Worm (Caenorhabditis elegans): ENCODE results near the gene F19B2.6.

DNA sequence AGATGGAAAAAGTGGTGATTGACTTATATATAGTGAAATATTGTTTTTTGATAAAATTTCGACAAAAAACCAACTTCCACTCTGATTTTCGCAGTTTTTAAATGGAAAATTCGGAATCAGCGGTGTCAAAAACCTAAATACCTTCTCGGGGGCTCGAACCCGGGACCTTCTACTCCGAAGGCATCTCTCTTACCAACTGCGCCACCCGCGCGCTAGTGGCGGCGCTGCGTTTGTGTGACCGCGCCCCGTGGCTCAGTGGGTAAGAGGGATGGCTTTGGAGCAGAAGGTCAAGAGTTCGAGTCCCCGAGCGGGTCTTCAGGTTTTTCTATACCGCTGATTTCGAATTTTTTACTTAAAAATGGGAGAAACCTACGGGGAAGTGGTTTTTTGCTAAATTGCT lies 33.2 kb upstream of the F19B2.6 start:
- TF ChIP-seq nhr-12 (tag; optimal IDR thresholded peaks at IDR 0.05) = no peak
- TF ChIP-seq nhr-28 (tag; optimal IDR thresholded peaks at IDR 0.05) = no peak
- TF ChIP-seq ama-1 (optimal IDR thresholded peaks at IDR 0.05) = no peak
- no peak for TF ChIP-seq aly-2 (tag; optimal IDR thresholded peaks at IDR 0.05)
